Fruit fly (Drosophila melanogaster) S2 (cell line): ENCODE measurements around the gene CG12099.

ENCODE experiments used
- CG8478 ChIP-seq: fragments of >200 bp; optimal IDR thresholded peaks from 2 replicates; lab custom pipeline; 2018
- CTCF ChIP-seq, 2 experiments: fragments of >200 bp; optimal IDR thresholded peaks; 2 replicates each; lab custom pipeline; 2018

The CG12099 gene

DNA sequence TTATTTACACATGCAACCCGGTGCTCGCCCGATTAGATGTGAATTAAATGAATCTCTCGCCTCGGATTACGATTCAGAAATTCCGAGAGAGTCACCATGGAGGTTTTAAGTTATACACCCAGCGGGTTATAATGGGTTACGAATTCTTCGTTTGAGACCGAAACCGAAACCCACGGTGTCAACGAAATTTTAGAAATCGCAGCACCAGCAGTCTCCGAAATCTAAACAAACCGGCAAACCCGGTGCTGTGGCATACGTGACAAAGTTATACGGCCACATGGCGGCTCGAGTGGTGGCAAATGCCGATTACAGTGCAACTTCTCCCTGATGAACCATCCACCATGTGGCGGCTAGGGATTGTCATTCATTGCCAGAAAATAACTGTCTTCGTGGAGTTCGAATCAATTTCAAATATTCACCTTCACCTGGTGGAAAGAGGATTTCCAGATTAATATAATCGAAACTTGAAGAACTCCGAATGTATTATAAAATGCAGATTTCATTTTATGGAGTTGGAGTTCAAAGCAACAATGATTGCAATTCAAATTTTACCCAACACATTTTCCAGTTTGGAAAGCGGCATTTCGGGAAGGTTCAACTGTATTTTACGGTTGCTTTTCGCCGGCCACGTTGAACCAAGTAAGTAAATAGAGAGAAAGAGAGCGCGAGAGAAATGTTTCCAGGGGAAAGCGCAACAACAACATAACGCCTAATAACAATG lies 42.3 kb downstream of the CG12099 start:
- no peak for TF ChIP-seq CTCF (optimal IDR thresholded peaks at IDR 0.05; lab: Kevin White, UChicago)
- TF ChIP-seq CG8478, result no peak
